Worm (Caenorhabditis elegans): ENCODE results near the gene Y48C3A.14.

DNA sequence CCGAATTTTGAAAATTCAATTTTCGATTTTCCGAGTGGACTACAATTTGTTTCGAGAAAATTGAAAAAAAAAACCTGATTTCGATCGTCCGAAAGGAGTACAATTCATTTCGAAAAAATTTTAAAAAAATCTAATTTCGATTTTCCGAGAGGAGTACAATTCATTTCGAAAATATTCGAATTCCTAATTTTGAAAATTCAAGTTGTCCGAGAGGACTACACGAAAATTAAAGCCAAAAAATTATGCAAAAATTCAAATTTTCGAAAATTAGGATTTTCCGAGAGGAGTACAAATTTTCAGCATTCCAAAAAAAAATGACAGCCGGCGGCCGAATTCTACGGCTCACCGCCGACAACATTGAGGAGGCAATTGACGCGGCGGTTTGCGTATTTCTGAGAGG lies 22.8 kb downstream of the Y48C3A.14 start, which contains the start of gene Y48C3A.18:
- TF ChIP-seq unc-55 (GFP tag; optimal IDR thresholded peaks at IDR 0.05) (no peak), rnt-1 (tag; optimal IDR thresholded peaks at IDR 0.05) (no peak), pqm-1 (tag; optimal IDR thresholded peaks at IDR 0.05) (no peak), pat-9 (tag; optimal IDR thresholded peaks at IDR 0.05) (no peak), pha-4 (tag; optimal IDR thresholded peaks at IDR 0.05) (no peak), ceh-9 (tag; optimal IDR thresholded peaks at IDR 0.05) (no peak), nfya-1 (tag; optimal IDR thresholded peaks at IDR 0.05) (no peak), ama-1 (optimal IDR thresholded peaks at IDR 0.05) (no peak), sdc-2 (tag; optimal IDR thresholded peaks at IDR 0.05) (no peak)
